Worm (Caenorhabditis elegans) whole organism, L1 larva: ENCODE results near the gene nduf-2.2.

ENCODE experiments used
- C34B4.2 ChIP-seq: sonication (generic microtip); optimal IDR thresholded peaks from 2 replicates; lab custom pipeline; 2017; ENCODE audit warnings: mild to moderate bottlenecking, missing genetic modification characterization, missing compliant biosample characterization
- ama-1 ChIP-seq: fragments of 150-350 bp; optimal IDR thresholded peaks from 2 replicates; lab custom pipeline; 2014
- blmp-1 ChIP-seq: fragments of 150-350 bp; optimal IDR thresholded peaks from 2 replicates; lab custom pipeline; 2014; ENCODE audit warnings: missing biosample characterization, missing genetic modification characterization
- ceh-63 ChIP-seq: fragments of 200-800 bp; sonication (Bioruptor generic); optimal IDR thresholded peaks from 2 replicates; lab custom pipeline; 2018; ENCODE audit warnings: mild to moderate bottlenecking, missing genetic modification characterization, missing compliant biosample characterization
- ceh-82 ChIP-seq, 3 experiments: fragments of 150-350 bp in 1 of 3; sonication (generic microtip) in 2 of 3; optimal IDR thresholded peaks; 2 replicates each; lab custom pipeline; 2014 to 2017; ENCODE audit warnings: missing biosample characterization in 3 of 3, missing genetic modification characterization in 3 of 3
- efl-1 ChIP-seq, 4 experiments: fragments of 150-350 bp; optimal IDR thresholded peaks in 3 of 4; peaks in 1 of 4; 1 replicate in 1 of 4; 2 replicates in 3 of 4; lab custom pipeline; 2014; ENCODE audit warnings: missing biosample characterization in 2 of 4, missing genetic modification characterization in 2 of 4, missing genetic modification reagents in 2 of 4
- elt-2 ChIP-seq: sonication (generic microtip); optimal IDR thresholded peaks from 2 replicates; lab custom pipeline; 2016; ENCODE audit warnings: missing genetic modification characterization, mild to moderate bottlenecking, inconsistent platforms, missing compliant biosample characterization, missing genetic modification reagents
- elt-3 ChIP-seq, 6 experiments: fragments of 150-350 bp in 1 of 6; sonication (generic microtip); optimal IDR thresholded peaks; 2 replicates each; lab custom pipeline; 2017 to 2018; ENCODE audit warnings: missing biosample characterization in 6 of 6, missing genetic modification characterization in 6 of 6, inconsistent platforms in 1 of 6
- hlh-4 ChIP-seq: sonication (generic microtip); optimal IDR thresholded peaks from 2 replicates; lab custom pipeline; 2016; ENCODE audit warnings: mild to moderate bottlenecking, missing genetic modification characterization, missing compliant biosample characterization
- irx-1 ChIP-seq: sonication (generic microtip); optimal IDR thresholded peaks from 2 replicates; lab custom pipeline; 2016; ENCODE audit warnings: missing genetic modification characterization, missing compliant biosample characterization
- lin-14 ChIP-seq: fragments of 200-800 bp; sonication (Bioruptor generic); optimal IDR thresholded peaks from 2 replicates; lab custom pipeline; 2018; ENCODE audit warnings: mild to moderate bottlenecking, missing genetic modification characterization, moderate library complexity, missing compliant biosample characterization
- lin-35 ChIP-seq, 2 experiments: fragments of 150-350 bp; optimal IDR thresholded peaks; 2 replicates each; lab custom pipeline; 2014; ENCODE audit warnings: missing biosample characterization in 2 of 2, missing genetic modification characterization in 2 of 2, missing genetic modification reagents in 2 of 2
- lir-3 ChIP-seq: sonication (generic microtip); optimal IDR thresholded peaks from 2 replicates; lab custom pipeline; 2016; ENCODE audit warnings: mild to moderate bottlenecking, missing genetic modification characterization, moderate library complexity, missing compliant biosample characterization; ENCODE audit not compliant: poor library complexity
- lsy-2 ChIP-seq, 2 experiments: fragments of 150-350 bp; optimal IDR thresholded peaks; 2 replicates each; lab custom pipeline; 2014; ENCODE audit warnings: missing biosample characterization in 2 of 2, missing genetic modification characterization in 2 of 2
- mab-9 ChIP-seq: fragments of 200-800 bp; sonication (Bioruptor generic); IDR thresholded peaks from 2 replicates; pipeline ENCODE4 v1.3.6; 2022; ENCODE audit warnings: missing genetic modification reagents, missing genetic modification characterization, missing compliant biosample characterization
- mep-1 ChIP-seq: fragments of 150-350 bp; optimal IDR thresholded peaks from 2 replicates; lab custom pipeline; 2014; ENCODE audit warnings: missing biosample characterization, missing genetic modification characterization
- nhr-11 ChIP-seq: fragments of 150-350 bp; optimal IDR thresholded peaks from 2 replicates; lab custom pipeline; 2014; ENCODE audit warnings: missing biosample characterization, missing genetic modification characterization
- nhr-12 ChIP-seq: sonication (generic microtip); optimal IDR thresholded peaks from 2 replicates; lab custom pipeline; 2017; ENCODE audit warnings: missing biosample characterization, missing genetic modification characterization
- nhr-19 ChIP-seq: fragments of 200-800 bp; sonication (Bioruptor generic); conservative IDR thresholded peaks from 2 replicates; pipeline ENCODE4 v1.3.6; 2022; ENCODE audit warnings: missing genetic modification characterization, missing compliant biosample characterization
- nhr-20 ChIP-seq: sonication (generic microtip); optimal IDR thresholded peaks from 2 replicates; lab custom pipeline; 2016; ENCODE audit warnings: mild to moderate bottlenecking, missing genetic modification characterization, missing compliant biosample characterization
- nhr-71 ChIP-seq: sonication (generic microtip); optimal IDR thresholded peaks from 2 replicates; lab custom pipeline; 2016; ENCODE audit warnings: mild to moderate bottlenecking, missing genetic modification characterization, moderate library complexity, missing compliant biosample characterization
- nhr-85 ChIP-seq: sonication (generic microtip); peaks from one replicate; lab custom pipeline; 2016; ENCODE audit warnings: missing genetic modification characterization, inconsistent platforms, missing compliant biosample characterization
- nhr-90 ChIP-seq: sonication (generic microtip); optimal IDR thresholded peaks from 2 replicates; lab custom pipeline; 2016; ENCODE audit warnings: mild to moderate bottlenecking, missing genetic modification characterization, missing compliant biosample characterization; ENCODE audit not compliant: poor library complexity
- pax-3 ChIP-seq: fragments of 200-800 bp; sonication (Bioruptor generic); optimal IDR thresholded peaks from 2 replicates; lab custom pipeline; 2018; ENCODE audit warnings: mild to moderate bottlenecking, missing genetic modification characterization, moderate library complexity, missing compliant biosample characterization
- snu-23 ChIP-seq: sonication (generic microtip); optimal IDR thresholded peaks from 2 replicates; lab custom pipeline; 2016; ENCODE audit warnings: missing genetic modification characterization, missing compliant biosample characterization
- sox-4 ChIP-seq: sonication (generic microtip); optimal IDR thresholded peaks from 2 replicates; lab custom pipeline; 2016; ENCODE audit warnings: missing genetic modification characterization, missing compliant biosample characterization
- tlp-1 ChIP-seq: fragments of 150-350 bp; optimal IDR thresholded peaks from 2 replicates; lab custom pipeline; 2014; ENCODE audit warnings: missing biosample characterization, missing genetic modification characterization
- unc-130 ChIP-seq: fragments of 150-350 bp; optimal IDR thresholded peaks from 2 replicates; lab custom pipeline; 2017; ENCODE audit warnings: missing biosample characterization, missing genetic modification characterization, inconsistent platforms
- unc-98 ChIP-seq: fragments of 200-800 bp; sonication (Bioruptor generic); IDR thresholded peaks from 2 replicates; pipeline ENCODE4 v1.3.6; 2022; ENCODE audit warnings: missing genetic modification characterization, missing compliant biosample characterization
- vab-15 ChIP-seq: sonication (generic microtip); optimal IDR thresholded peaks from 2 replicates; lab custom pipeline; 2017; ENCODE audit warnings: missing genotype, mild to moderate bottlenecking, missing genetic modification characterization, missing compliant biosample characterization
- zag-1 ChIP-seq: fragments of 150-350 bp; optimal IDR thresholded peaks from 2 replicates; lab custom pipeline; 2014; ENCODE audit warnings: missing biosample characterization, missing genetic modification characterization
- ztf-11 ChIP-seq, 2 experiments: sonication (generic microtip); optimal IDR thresholded peaks; 2 replicates each; lab custom pipeline; 2016 to 2017; ENCODE audit warnings: missing genetic modification characterization in 2 of 2, missing biosample characterization in 1 of 2, missing compliant biosample characterization in 1 of 2

nduf-2.2 gene

DNA sequence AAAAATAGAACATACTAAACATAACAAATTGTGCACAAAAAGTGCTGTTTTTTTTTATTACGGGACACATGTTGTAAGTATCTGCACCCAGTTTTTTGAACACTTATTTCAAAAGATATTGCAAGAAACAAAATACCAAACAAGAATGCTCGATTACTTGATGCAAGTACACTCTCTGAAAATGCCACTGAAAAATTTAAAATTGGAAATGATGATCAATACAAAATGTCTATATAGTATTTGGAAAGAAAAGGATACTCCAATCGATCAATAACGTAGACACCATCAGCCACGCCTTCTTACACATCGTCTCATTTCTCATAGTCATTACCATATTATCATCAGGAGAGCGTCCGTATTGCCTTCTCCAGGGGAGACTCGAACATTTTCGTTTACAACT lies 33.2 kb downstream of the nduf-2.2 start, which contains the start of gene sdz-15:
Gene sdz-15 (plus strand): TSS at position 301 of the 400 bp plus-strand sequence.
- no peak for TF ChIP-seq unc-130 (tag; lab: Kevin White, UChicago)

DNA sequence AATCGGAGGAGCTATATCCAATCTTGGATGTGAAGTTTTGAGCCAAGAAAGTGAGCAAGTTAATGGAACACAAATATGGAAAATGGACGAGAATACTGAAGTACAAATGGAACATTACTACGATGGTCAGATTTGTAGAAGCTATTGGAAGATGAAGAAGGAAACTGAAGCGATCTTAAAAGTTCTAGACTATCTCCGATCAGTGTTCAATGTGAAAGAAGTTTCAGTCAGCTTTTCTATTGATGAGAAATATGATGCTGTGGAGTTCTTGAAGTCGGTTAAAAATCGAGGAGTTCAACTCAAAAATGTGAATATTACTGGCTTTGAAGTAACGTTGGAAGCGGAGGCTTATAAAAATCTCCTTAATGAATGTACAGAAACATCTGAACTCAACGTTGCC lies 34.1 kb downstream of the nduf-2.2 start:
- no peak for TF ChIP-seq C34B4.2
- TF ChIP-seq efl-1 (optimal IDR thresholded peaks at IDR 0.05; lab: Kevin White, UChicago), result no peak
- peak in 1 of 2 experiments; percentile 71 for TF ChIP-seq efl-1 (GFP tag; optimal IDR thresholded peaks at IDR 0.05 in 1 of 2; lab: Kevin White, UChicago)
- TF ChIP-seq, all 84 proteins: peak for 1

DNA sequence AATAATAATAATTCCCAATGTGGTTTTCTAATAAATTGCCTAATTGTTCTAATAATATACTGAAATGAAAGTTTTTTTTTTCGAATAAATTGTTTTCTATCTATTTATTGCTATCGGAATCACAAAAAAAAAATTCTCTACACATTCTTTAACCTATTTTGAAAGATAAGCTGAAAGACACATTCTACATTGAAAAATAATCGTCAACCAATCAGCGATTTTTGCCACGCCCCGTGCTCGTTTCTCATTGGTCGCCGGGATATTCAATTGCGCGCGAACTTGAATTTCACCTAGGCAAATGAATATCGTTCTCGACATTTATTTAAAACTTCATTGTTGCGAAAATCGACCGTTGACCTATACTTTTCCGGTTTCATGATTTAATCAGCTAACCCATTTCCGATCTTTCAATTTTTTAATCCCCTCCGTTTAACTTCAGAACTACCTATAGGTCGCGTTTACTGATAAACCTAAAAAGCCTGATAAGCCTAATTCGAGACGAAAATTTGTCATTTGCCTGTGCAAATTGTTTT lies 35.1 kb downstream of the nduf-2.2 start, which contains the start of gene F23F12.3:
Gene F23F12.3 (plus strand): TSS at position 483 of the 533 bp plus-strand sequence.
- TF ChIP-seq irx-1 (tag; lab: Kevin White, UChicago) (no peak), ceh-63 (GFP tag; lab: Kevin White, UChicago) (no peak), elt-3 (tag; optimal IDR thresholded peaks at IDR 0.05; lab: Kevin White, UChicago) (no peak), hlh-4 (tag; lab: Kevin White, UChicago) (no peak), elt-2 (peak; percentile 32), mep-1 (tag; lab: Kevin White, UChicago) (no peak)

DNA sequence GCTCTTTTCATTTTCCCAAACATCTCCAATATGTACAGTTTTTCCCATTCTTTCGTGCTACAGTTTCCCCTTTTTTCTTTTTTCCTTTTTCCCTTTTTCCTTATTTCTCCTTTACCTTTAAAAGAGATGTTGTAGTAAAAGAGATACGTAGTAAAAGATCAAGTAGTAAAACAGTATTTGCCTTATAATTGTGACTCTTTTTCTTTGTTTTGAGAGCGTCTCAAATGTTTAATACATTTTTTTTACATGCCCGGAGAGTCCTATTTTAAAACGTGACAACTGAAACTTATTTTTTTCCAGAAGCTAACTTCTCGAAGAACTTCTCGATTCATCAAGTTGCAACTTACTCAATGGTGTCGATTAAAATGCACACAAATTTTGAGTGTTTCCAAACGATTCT lies 42.8 kb downstream of the nduf-2.2 start, which contains the start of gene F23F12.12:
Gene F23F12.12 (plus strand): TSS at position 301 of the 400 bp plus-strand sequence.
- TF ChIP-seq mab-9 (GFP tag; lab: Robert Waterston, UW), result no peak
- TF ChIP-seq, all 84 proteins: peak for 0

DNA sequence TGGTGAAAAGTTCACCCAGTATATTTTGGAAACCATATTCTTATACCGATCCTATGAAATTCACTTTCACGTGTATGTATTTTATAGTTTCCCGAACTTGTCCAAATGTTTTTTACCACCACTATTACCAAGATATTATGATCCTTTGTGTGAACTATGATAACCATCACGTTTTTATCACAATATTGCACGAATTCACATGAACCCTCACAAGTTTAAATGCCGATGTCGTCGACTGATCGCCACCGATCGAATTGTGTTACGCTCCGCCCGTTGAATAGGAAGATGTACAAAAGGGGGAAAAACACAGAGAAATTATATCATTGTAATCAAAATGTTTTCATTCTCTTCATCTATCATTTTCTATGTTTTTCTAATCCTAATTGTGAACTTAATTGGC lies 43.3 kb downstream of the nduf-2.2 start:
- TF ChIP-seq ztf-11 (tag; optimal IDR thresholded peaks at IDR 0.05; lab: Kevin White, UChicago) (no peak), blmp-1 (tag; lab: Kevin White, UChicago) (peak; percentile 47), unc-130 (tag; lab: Kevin White, UChicago) (peak; percentile 24), lin-35 (GFP tag; optimal IDR thresholded peaks at IDR 0.05; lab: Kevin White, UChicago) (peak in 1 of 2 experiments; percentile 33), nhr-85 (tag; lab: Kevin White, UChicago) (peak; percentile 72), nhr-90 (tag; lab: Kevin White, UChicago) (peak; percentile 14), ama-1 (lab: Kevin White, UChicago) (no peak), vab-15 (no peak), efl-1 (optimal IDR thresholded peaks at IDR 0.05; lab: Kevin White, UChicago) (no peak), efl-1 (GFP tag; optimal IDR thresholded peaks at IDR 0.05 in 1 of 2; lab: Kevin White, UChicago) (no peak), nhr-71 (tag; lab: Kevin White, UChicago) (peak; percentile 42), nhr-19 (GFP tag; lab: Robert Waterston, UW) (peak; percentile 49), elt-3 (tag; optimal IDR thresholded peaks at IDR 0.05; lab: Kevin White, UChicago) (peak in 1 of 6 experiments; percentile 93), nhr-12 (tag; lab: Kevin White, UChicago) (no peak), sox-4 (tag; lab: Kevin White, UChicago) (no peak), nhr-11 (tag; lab: Kevin White, UChicago) (no peak), zag-1 (tag; lab: Kevin White, UChicago) (no peak), nhr-20 (tag; lab: Kevin White, UChicago) (peak; percentile 58), snu-23 (GFP tag; lab: Kevin White, UChicago) (peak; percentile 28), ceh-82 (tag; optimal IDR thresholded peaks at IDR 0.05; lab: Kevin White, UChicago) (no peak), lin-14 (GFP tag; lab: Kevin White, UChicago) (peak; percentile 8), tlp-1 (tag; lab: Kevin White, UChicago) (no peak)

DNA sequence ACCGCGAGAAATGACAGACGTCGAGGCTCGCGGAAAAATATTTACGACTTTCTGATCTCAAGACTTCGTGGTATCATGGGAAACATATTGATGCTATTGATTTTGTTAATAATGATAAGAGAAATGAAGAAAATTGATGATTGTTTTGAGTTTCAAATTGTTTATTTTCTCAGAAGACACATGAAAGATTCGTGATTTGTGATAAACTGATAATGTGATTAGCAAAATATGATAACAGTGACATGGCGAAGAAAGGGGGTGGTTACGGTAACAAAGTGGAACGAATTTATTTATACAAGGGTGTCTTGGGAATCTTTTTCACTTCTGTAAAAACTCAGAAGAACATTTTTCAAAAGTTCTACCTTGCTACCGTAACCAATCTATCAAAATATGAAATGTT lies 44.3 kb downstream of the nduf-2.2 start:
- TF ChIP-seq unc-98 (GFP tag; lab: Robert Waterston, UW), result no peak
- TF ChIP-seq ceh-63 (GFP tag; lab: Kevin White, UChicago), result no peak
- TF ChIP-seq lin-14 (GFP tag; lab: Kevin White, UChicago), result peak; percentile 26
- peak; percentile 29 for TF ChIP-seq blmp-1 (tag; lab: Kevin White, UChicago)
- TF ChIP-seq efl-1 (optimal IDR thresholded peaks at IDR 0.05; lab: Kevin White, UChicago), result no peak
- peak in 1 of 2 experiments; percentile 5 for TF ChIP-seq efl-1 (GFP tag; optimal IDR thresholded peaks at IDR 0.05 in 1 of 2; lab: Kevin White, UChicago)
- TF ChIP-seq lir-3, result no peak
- TF ChIP-seq lin-35 (GFP tag; optimal IDR thresholded peaks at IDR 0.05; lab: Kevin White, UChicago), result peak in 1 of 2 experiments; percentile 31
- peak in 1 of 2 experiments; percentile 15 for TF ChIP-seq lsy-2 (tag; optimal IDR thresholded peaks at IDR 0.05; lab: Kevin White, UChicago)
- TF ChIP-seq nhr-90 (tag; lab: Kevin White, UChicago), result peak; percentile 31
- TF ChIP-seq elt-3 (tag; optimal IDR thresholded peaks at IDR 0.05; lab: Kevin White, UChicago), result peak in 2 of 6 experiments; percentile 31 to 93
- TF ChIP-seq pax-3 (tag; lab: Kevin White, UChicago), result no peak
- peak; percentile 37 for TF ChIP-seq nhr-20 (tag; lab: Kevin White, UChicago)
- peak; percentile 54 for TF ChIP-seq nhr-71 (tag; lab: Kevin White, UChicago)
- peak; percentile 75 for TF ChIP-seq nhr-85 (tag; lab: Kevin White, UChicago)
